Worm (Caenorhabditis elegans) whole organism, L4/young adult: ENCODE measurements around the gene srx-26.

Experiments
- W03F9.2 ChIP-seq: fragments of 150-350 bp; optimal IDR thresholded peaks from 2 replicates; lab custom pipeline; 2014; ENCODE audit warnings: missing biosample characterization, missing genetic modification characterization
- him-1 ChIP-seq: sonication (generic microtip); optimal IDR thresholded peaks from 2 replicates; lab custom pipeline; 2016; ENCODE audit warnings: missing genotype, missing genetic modification reagents, missing genetic modification characterization, missing compliant biosample characterization

ce11 chrV:2727101-2727500, 25.8 kb downstream of the srx-26 start, which contains the start of gene str-13:
- TF ChIP-seq W03F9.2 (no peak), him-1 (tag; lab: Kevin White, UChicago) (no peak)
